Fruit fly (Drosophila melanogaster) whole organism, prepupa: ENCODE data around the gene CG3597.

ENCODE experiments used
- CG11294 ChIP-seq: fragments of 200-800 bp; sonication (Bioruptor generic); IDR thresholded peaks from 2 replicates; pipeline ENCODE4 v1.3.6; 2022; ENCODE audit warnings: missing biosample characterization, missing genetic modification characterization
- CG11762 ChIP-seq: fragments of 200-800 bp; sonication (Bioruptor generic); optimal IDR thresholded peaks from 3 replicates; lab custom pipeline; 2016; ENCODE audit warnings: missing biosample characterization, missing genetic modification characterization; ENCODE audit not compliant: insufficient read depth
- CG15336 ChIP-seq: fragments of 200-800 bp; sonication (Bioruptor generic); IDR thresholded peaks from 2 replicates; pipeline ENCODE4 v1.3.6; 2022; ENCODE audit warnings: missing biosample characterization, missing genetic modification characterization
- CG1621 ChIP-seq: fragments of 200-800 bp; sonication (Bioruptor generic); optimal IDR thresholded peaks from 3 replicates; lab custom pipeline; 2018; ENCODE audit warnings: missing biosample characterization, mild to moderate bottlenecking, missing genetic modification characterization
- CG16779 ChIP-seq: fragments of 200-800 bp; sonication (Bioruptor generic); optimal IDR thresholded peaks from 3 replicates; lab custom pipeline; 2017; ENCODE audit warnings: missing biosample characterization, mild to moderate bottlenecking, missing genetic modification characterization
- CG31627 ChIP-seq: fragments of 200-800 bp; sonication (Bioruptor generic); optimal IDR thresholded peaks from 3 replicates; lab custom pipeline; 2016; ENCODE audit warnings: missing biosample characterization, missing genetic modification characterization
- CG32006 ChIP-seq: fragments of 200-800 bp; sonication (Bioruptor generic); optimal IDR thresholded peaks from 3 replicates; lab custom pipeline; 2017; ENCODE audit warnings: missing biosample characterization, mild to moderate bottlenecking, missing genetic modification characterization
- CG3919 ChIP-seq: fragments of 200-800 bp; sonication (Bioruptor generic); optimal IDR thresholded peaks from 3 replicates; lab custom pipeline; 2016; ENCODE audit warnings: missing biosample characterization, missing genetic modification characterization
- CG4318 ChIP-seq: fragments of 200-800 bp; sonication (Bioruptor generic); optimal IDR thresholded peaks from 3 replicates; lab custom pipeline; 2017; ENCODE audit warnings: missing biosample characterization, mild to moderate bottlenecking, missing genetic modification characterization
- CG6163 ChIP-seq: fragments of 200-800 bp; sonication (Bioruptor generic); IDR thresholded peaks from 3 replicates; pipeline ENCODE4 v1.3.6; 2022; ENCODE audit warnings: missing biosample characterization, missing genetic modification characterization
- CG6792 ChIP-seq: fragments of 200-800 bp; sonication (Bioruptor generic); optimal IDR thresholded peaks from 3 replicates; lab custom pipeline; 2016; ENCODE audit warnings: missing biosample characterization, missing genetic modification characterization
- CG6808 ChIP-seq: fragments of 200-800 bp; sonication (Bioruptor generic); optimal IDR thresholded peaks from 3 replicates; lab custom pipeline; 2017; ENCODE audit warnings: missing biosample characterization, missing genetic modification characterization, mild to moderate bottlenecking, moderate library complexity, missing genetic modification reagents
- CG7368 ChIP-seq: fragments of 200-800 bp; sonication (Bioruptor generic); optimal IDR thresholded peaks from 3 replicates; lab custom pipeline; 2016; ENCODE audit warnings: missing biosample characterization, missing genetic modification characterization
- CG8119 ChIP-seq: fragments of 200-800 bp; sonication (Bioruptor generic); IDR thresholded peaks from 3 replicates; pipeline ENCODE4 v1.3.6; 2022; ENCODE audit warnings: missing biosample characterization, missing genetic modification characterization
- CG8319 ChIP-seq: fragments of 200-800 bp; sonication (Bioruptor generic); optimal IDR thresholded peaks from 3 replicates; lab custom pipeline; 2016; ENCODE audit warnings: missing biosample characterization, missing genetic modification characterization
- CG8632 ChIP-seq: fragments of 200-800 bp; sonication (Bioruptor generic); optimal IDR thresholded peaks from 3 replicates; lab custom pipeline; 2016; ENCODE audit warnings: missing biosample characterization, missing genetic modification characterization
- CG9139 ChIP-seq: fragments of 200-800 bp; sonication (Bioruptor generic); optimal IDR thresholded peaks from 3 replicates; lab custom pipeline; 2017; ENCODE audit warnings: missing biosample characterization, mild to moderate bottlenecking, missing genetic modification characterization
- Eip75B ChIP-seq: fragments of 200-800 bp; sonication (Bioruptor generic); optimal IDR thresholded peaks from 3 replicates; lab custom pipeline; 2016; ENCODE audit warnings: missing biosample characterization, missing genetic modification characterization
- Eip78C ChIP-seq: fragments of 200-800 bp; sonication (Bioruptor generic); peaks from one replicate; lab custom pipeline; 2016; ENCODE audit warnings: missing biosample characterization, missing genetic modification characterization
- Ets21C ChIP-seq: fragments of 200-800 bp; sonication (Bioruptor generic); optimal IDR thresholded peaks from 3 replicates; lab custom pipeline; 2016; ENCODE audit warnings: missing biosample characterization, missing genetic modification characterization
- Ets96B ChIP-seq: fragments of 200-800 bp; optimal IDR thresholded peaks from 2 replicates; lab custom pipeline; 2019; ENCODE audit warnings: missing biosample characterization, mild to moderate bottlenecking, missing genetic modification characterization, moderate library complexity
- Gug ChIP-seq: fragments of 200-800 bp; sonication (Bioruptor generic); IDR thresholded peaks from 2 replicates; pipeline ENCODE4 v1.3.6; 2022; ENCODE audit warnings: missing biosample characterization, missing genetic modification characterization
- Hr38 ChIP-seq: sonication (Bioruptor generic); optimal IDR thresholded peaks from 2 replicates; lab custom pipeline; 2016; ENCODE audit warnings: missing biosample characterization, missing genetic modification characterization
- Hr39 ChIP-seq: fragments of 200-800 bp; sonication (Bioruptor generic); optimal IDR thresholded peaks from 2 replicates; lab custom pipeline; 2016; ENCODE audit warnings: missing biosample characterization, missing genetic modification characterization
- Hr4 ChIP-seq: fragments of 200-800 bp; sonication (Bioruptor generic); optimal IDR thresholded peaks from 3 replicates; lab custom pipeline; 2016; ENCODE audit warnings: missing biosample characterization, missing genetic modification characterization
- Lpt ChIP-seq: fragments of 200-800 bp; sonication (Bioruptor generic); optimal IDR thresholded peaks from 3 replicates; lab custom pipeline; 2016; ENCODE audit warnings: missing biosample characterization, missing genetic modification characterization
- Met ChIP-seq: fragments of 200-800 bp; sonication (Bioruptor generic); optimal IDR thresholded peaks from 3 replicates; lab custom pipeline; 2016; ENCODE audit warnings: missing biosample characterization, missing genetic modification characterization
- OdsH ChIP-seq: fragments of 200-800 bp; sonication (Bioruptor generic); optimal IDR thresholded peaks from 3 replicates; lab custom pipeline; 2016; ENCODE audit warnings: missing biosample characterization, missing genetic modification characterization
- Smox ChIP-seq: fragments of 200-800 bp; sonication (Bioruptor generic); optimal IDR thresholded peaks from 3 replicates; lab custom pipeline; 2016; ENCODE audit warnings: missing biosample characterization, missing genetic modification characterization
- Sox102F ChIP-seq: fragments of 200-800 bp; sonication (Bioruptor generic); optimal IDR thresholded peaks from 2 replicates; lab custom pipeline; 2016; ENCODE audit warnings: missing biosample characterization, mild to moderate bottlenecking, missing genetic modification characterization
- Sox14 ChIP-seq: fragments of 200-800 bp; sonication (Bioruptor generic); optimal IDR thresholded peaks from 3 replicates; lab custom pipeline; 2016; ENCODE audit warnings: missing biosample characterization, missing genetic modification characterization
- Sox15 ChIP-seq: fragments of 200-800 bp; sonication (Bioruptor generic); optimal IDR thresholded peaks from 3 replicates; lab custom pipeline; 2016; ENCODE audit warnings: missing biosample characterization, missing genetic modification characterization
- achi ChIP-seq: fragments of 200-800 bp; sonication (Bioruptor generic); optimal IDR thresholded peaks from 3 replicates; lab custom pipeline; 2016; ENCODE audit warnings: missing biosample characterization, missing genetic modification characterization
- acj6 ChIP-seq: fragments of 200-800 bp; sonication (Bioruptor generic); optimal IDR thresholded peaks from 3 replicates; lab custom pipeline; 2016; ENCODE audit warnings: missing biosample characterization, missing genetic modification characterization
- cyc ChIP-seq: fragments of 200-800 bp; sonication (Bioruptor generic); optimal IDR thresholded peaks from 3 replicates; lab custom pipeline; 2016; ENCODE audit warnings: missing biosample characterization, missing genetic modification characterization
- dac ChIP-seq: fragments of 200-800 bp; sonication (Bioruptor generic); optimal IDR thresholded peaks from 2 replicates; lab custom pipeline; 2017; ENCODE audit warnings: missing biosample characterization, mild to moderate bottlenecking, missing genetic modification characterization
- eg ChIP-seq: fragments of 200-800 bp; sonication (Bioruptor generic); IDR thresholded peaks from 3 replicates; pipeline ENCODE4 v1.3.6; 2022; ENCODE audit warnings: missing biosample characterization, missing genetic modification characterization
- lz ChIP-seq: fragments of 200-800 bp; sonication (Bioruptor generic); optimal IDR thresholded peaks from 3 replicates; lab custom pipeline; 2016; ENCODE audit warnings: missing biosample characterization, missing genetic modification characterization
- net ChIP-seq: fragments of 200-800 bp; sonication (Bioruptor generic); optimal IDR thresholded peaks from 3 replicates; lab custom pipeline; 2016; ENCODE audit warnings: missing biosample characterization, missing genetic modification characterization
- salr ChIP-seq, 2 experiments: fragments of 200-800 bp; sonication (Bioruptor generic); optimal IDR thresholded peaks; 3 replicates each; lab custom pipeline; 2016 to 2018; ENCODE audit warnings: missing biosample characterization in 2 of 2, missing genetic modification characterization in 2 of 2, mild to moderate bottlenecking in 1 of 2
- spab ChIP-seq: fragments of 200-800 bp; sonication (Bioruptor generic); optimal IDR thresholded peaks from 2 replicates; lab custom pipeline; 2017; ENCODE audit warnings: missing biosample characterization, mild to moderate bottlenecking, missing genetic modification characterization, missing genetic modification reagents
- ss ChIP-seq, 2 experiments: fragments of 200-800 bp; sonication (Bioruptor generic); optimal IDR thresholded peaks; 2 replicates in 1 of 2; 3 replicates in 1 of 2; lab custom pipeline; 2017 to 2018; ENCODE audit warnings: mild to moderate bottlenecking in 2 of 2, missing biosample characterization in 2 of 2, missing genetic modification characterization in 2 of 2, moderate library complexity in 1 of 2
- svp ChIP-seq: fragments of 200-800 bp; sonication (Bioruptor generic); peaks from one replicate; lab custom pipeline; 2016; ENCODE audit warnings: missing biosample characterization, missing genetic modification characterization
- topi ChIP-seq: fragments of 200-800 bp; sonication (Bioruptor generic); optimal IDR thresholded peaks from 3 replicates; lab custom pipeline; 2016; ENCODE audit warnings: missing biosample characterization, missing genetic modification characterization

Gene CG3597

dm6 chr2L:2375655-2376417 is 4.5 kb upstream of the CG3597 start, which contains the start of gene Atxn7 (continued):
- TF ChIP-seq dac (GFP tag; lab: Kevin White, UChicago) (peak; percentile 44), Sox15 (no peak), Hr39 (GFP tag; lab: Kevin White, UChicago) (peak; percentile 62), Met (GFP tag; lab: Kevin White, UChicago) (peak; percentile 77), CG4318 (GFP tag; lab: Kevin White, UChicago) (no peak), CG8319 (no peak), Sox14 (peak; percentile 79), CG11762 (GFP tag; lab: Kevin White, UChicago) (no peak), spab (no peak), CG8119 (GFP tag; lab: Robert Waterston, UW) (no peak; the same call in 2 of the 3 replicates)

- peak; percentile 58; the same call in 1 of the 2 replicates for TF ChIP-seq CG11294 (GFP tag; lab: Robert Waterston, UW)
- peak; percentile 76 for TF ChIP-seq CG9139 (GFP tag; lab: Kevin White, UChicago)
- TF ChIP-seq CG6163 (GFP tag; lab: Robert Waterston, UW) = peak; percentile 92
- TF ChIP-seq CG16779 = peak; percentile 80
- TF ChIP-seq Met (GFP tag; lab: Kevin White, UChicago) = peak; percentile 84
- TF ChIP-seq Ets21C (GFP tag; lab: Kevin White, UChicago) = peak; percentile 80
- peak; percentile 88 for TF ChIP-seq svp (GFP tag; lab: Kevin White, UChicago)
- peak; percentile 85 for TF ChIP-seq lz (GFP tag; lab: Kevin White, UChicago)
- peak; percentile 75 for TF ChIP-seq CG8119 (GFP tag; lab: Robert Waterston, UW)
- peak; percentile 78 for TF ChIP-seq CG15336
- peak; percentile 81 to 87 for TF ChIP-seq ss (GFP tag; optimal IDR thresholded peaks at IDR 0.05; lab: Kevin White, UChicago)
- TF ChIP-seq Sox14 = peak; percentile 91
- peak; percentile 79 for TF ChIP-seq OdsH (GFP tag; lab: Kevin White, UChicago)
- peak; percentile 62 for TF ChIP-seq acj6 (GFP tag; lab: Kevin White, UChicago)
- TF ChIP-seq spab = peak; percentile 24
- TF ChIP-seq cyc (GFP tag; lab: Kevin White, UChicago) = peak; percentile 83
- peak; percentile 80 for TF ChIP-seq Smox (GFP tag; lab: Kevin White, UChicago)
- peak; percentile 46 for TF ChIP-seq Gug (GFP tag; lab: Robert Waterston, UW)
- peak; percentile 60 for TF ChIP-seq CG7368 (GFP tag; lab: Kevin White, UChicago)
- TF ChIP-seq CG6792 (GFP tag; lab: Kevin White, UChicago) = peak; percentile 65
- TF ChIP-seq net = peak; percentile 83
- TF ChIP-seq CG6808 (GFP tag; lab: Kevin White, UChicago) = peak; percentile 71
- TF ChIP-seq Hr38 (GFP tag; lab: Kevin White, UChicago) = peak; percentile 76
- peak; percentile 88 for TF ChIP-seq eg (GFP tag; lab: Robert Waterston, UW)
- TF ChIP-seq achi (GFP tag; lab: Kevin White, UChicago) = peak; percentile 78
- peak; percentile 56 for TF ChIP-seq Ets96B (tag; lab: Kevin White, UChicago)
- peak; percentile 78 for TF ChIP-seq Eip75B
- peak; percentile 85 for TF ChIP-seq Hr4 (GFP tag; lab: Kevin White, UChicago)
- peak; percentile 92 for TF ChIP-seq Eip78C (GFP tag; lab: Kevin White, UChicago)
- peak; percentile 20 for TF ChIP-seq CG4318 (GFP tag; lab: Kevin White, UChicago)
- TF ChIP-seq Sox15 = peak; percentile 14
- TF ChIP-seq CG31627 (GFP tag; lab: Kevin White, UChicago) = peak; percentile 83
- peak; percentile 54 for TF ChIP-seq CG8632 (GFP tag; lab: Kevin White, UChicago)
- peak; percentile 79 for TF ChIP-seq CG1621 (tag; lab: Kevin White, UChicago)
- TF ChIP-seq Sox102F (GFP tag; lab: Kevin White, UChicago) = peak; percentile 89
- TF ChIP-seq salr (GFP tag; optimal IDR thresholded peaks at IDR 0.05; lab: Kevin White, UChicago) = peak; percentile 73 to 76
- peak; percentile 56 for TF ChIP-seq dac (GFP tag; lab: Kevin White, UChicago)
- no peak for TF ChIP-seq CG11762 (GFP tag; lab: Kevin White, UChicago)
- TF ChIP-seq topi = peak; percentile 73
- TF ChIP-seq Hr39 (GFP tag; lab: Kevin White, UChicago) = peak; percentile 83
- peak; percentile 91 for TF ChIP-seq CG3919
- peak; percentile 57 for TF ChIP-seq CG32006 (GFP tag; lab: Kevin White, UChicago)
- peak; percentile 66 for TF ChIP-seq Lpt (GFP tag; lab: Kevin White, UChicago)
- TF ChIP-seq CG8319 = peak; percentile 43
Measured at dm6 chr2L:2373818-2374746, 2.8 kb upstream of the CG3597 start, which contains the start of the genes CG3609 and CG15390. TSS of gene CG3609 (minus strand) at chr2L:2374627. TSS of gene CG15390 (plus strand) at chr2L:2374713.
